Worm (Caenorhabditis elegans) whole organism, L1 larva: Measurements from ENCODE around the gene C35A11.4.

ENCODE experiments used
- C16A3.4 ChIP-seq: fragments of 150-350 bp; optimal IDR thresholded peaks from 2 replicates; lab custom pipeline; 2014; ENCODE audit warnings: missing biosample characterization, missing genetic modification characterization
- F16B12.6 ChIP-seq: fragments of 150-350 bp; optimal IDR thresholded peaks from 2 replicates; lab custom pipeline; 2014; ENCODE audit warnings: missing biosample characterization, missing genetic modification characterization
- Y116A8C.19 ChIP-seq: sonication (generic microtip); optimal IDR thresholded peaks from 2 replicates; lab custom pipeline; 2016; ENCODE audit warnings: missing compliant biosample characterization, missing genetic modification characterization, borderline replicate concordance
- aha-1 ChIP-seq: fragments of 150-350 bp; optimal IDR thresholded peaks from 2 replicates; lab custom pipeline; 2014; ENCODE audit warnings: missing biosample characterization, missing genetic modification characterization
- aly-2 ChIP-seq: fragments of 150-350 bp; optimal IDR thresholded peaks from 2 replicates; lab custom pipeline; 2014; ENCODE audit warnings: missing biosample characterization, missing genetic modification characterization
- ama-1 ChIP-seq: fragments of 150-350 bp; optimal IDR thresholded peaks from 2 replicates; lab custom pipeline; 2014
- blmp-1 ChIP-seq: fragments of 150-350 bp; optimal IDR thresholded peaks from 2 replicates; lab custom pipeline; 2014; ENCODE audit warnings: missing biosample characterization, missing genetic modification characterization
- ceh-82 ChIP-seq, 3 experiments: fragments of 150-350 bp in 1 of 3; sonication (generic microtip) in 2 of 3; optimal IDR thresholded peaks; 2 replicates each; lab custom pipeline; 2014 to 2017; ENCODE audit warnings: missing biosample characterization in 3 of 3, missing genetic modification characterization in 3 of 3
- ceh-90 ChIP-seq: sonication (generic microtip); optimal IDR thresholded peaks from 2 replicates; lab custom pipeline; 2016; ENCODE audit warnings: missing genetic modification characterization, missing compliant biosample characterization
- ces-1 ChIP-seq: fragments of 150-350 bp; optimal IDR thresholded peaks from 2 replicates; lab custom pipeline; 2014; ENCODE audit warnings: missing biosample characterization, missing genetic modification reagents, missing genetic modification characterization
- efl-1 ChIP-seq, 4 experiments: fragments of 150-350 bp; optimal IDR thresholded peaks in 3 of 4; peaks in 1 of 4; 1 replicate in 1 of 4; 2 replicates in 3 of 4; lab custom pipeline; 2014; ENCODE audit warnings: missing biosample characterization in 2 of 4, missing genetic modification characterization in 2 of 4, missing genetic modification reagents in 2 of 4
- egl-27 ChIP-seq, 2 experiments: fragments of 150-350 bp in 1 of 2; sonication (generic microtip); optimal IDR thresholded peaks; 3 replicates each; lab custom pipeline; 2017 to 2018; ENCODE audit warnings: missing biosample characterization in 2 of 2, missing genetic modification characterization in 2 of 2, missing genetic modification reagents in 2 of 2
- elt-3 ChIP-seq, 6 experiments: fragments of 150-350 bp in 1 of 6; sonication (generic microtip); optimal IDR thresholded peaks; 2 replicates each; lab custom pipeline; 2017 to 2018; ENCODE audit warnings: missing biosample characterization in 6 of 6, missing genetic modification characterization in 6 of 6, inconsistent platforms in 1 of 6
- fkh-10 ChIP-seq: sonication (generic microtip); optimal IDR thresholded peaks from 2 replicates; lab custom pipeline; 2017; ENCODE audit warnings: missing biosample characterization, missing genetic modification reagents, missing genetic modification characterization
- fkh-4 ChIP-seq: sonication (generic microtip); optimal IDR thresholded peaks from 2 replicates; lab custom pipeline; 2016; ENCODE audit warnings: missing compliant biosample characterization, missing genetic modification characterization, borderline replicate concordance
- fos-1 ChIP-seq: fragments of 150-350 bp; optimal IDR thresholded peaks from 2 replicates; lab custom pipeline; 2014; ENCODE audit warnings: missing biosample characterization, missing genetic modification characterization
- hlh-4 ChIP-seq: sonication (generic microtip); optimal IDR thresholded peaks from 2 replicates; lab custom pipeline; 2016; ENCODE audit warnings: mild to moderate bottlenecking, missing genetic modification characterization, missing compliant biosample characterization
- irx-1 ChIP-seq: sonication (generic microtip); optimal IDR thresholded peaks from 2 replicates; lab custom pipeline; 2016; ENCODE audit warnings: missing genetic modification characterization, missing compliant biosample characterization
- jun-1 ChIP-seq: fragments of 150-350 bp; optimal IDR thresholded peaks from 2 replicates; lab custom pipeline; 2014; ENCODE audit warnings: missing biosample characterization, missing genetic modification reagents, missing genetic modification characterization
- lin-35 ChIP-seq, 2 experiments: fragments of 150-350 bp; optimal IDR thresholded peaks; 2 replicates each; lab custom pipeline; 2014; ENCODE audit warnings: missing biosample characterization in 2 of 2, missing genetic modification characterization in 2 of 2, missing genetic modification reagents in 2 of 2
- lir-3 ChIP-seq: sonication (generic microtip); optimal IDR thresholded peaks from 2 replicates; lab custom pipeline; 2016; ENCODE audit warnings: mild to moderate bottlenecking, missing genetic modification characterization, moderate library complexity, missing compliant biosample characterization; ENCODE audit not compliant: poor library complexity
- mdl-1 ChIP-seq, 2 experiments: fragments of 150-350 bp; optimal IDR thresholded peaks; 2 replicates each; lab custom pipeline; 2014 to 2017; ENCODE audit warnings: missing biosample characterization in 2 of 2, missing genetic modification characterization in 2 of 2, inconsistent platforms in 1 of 2
- mep-1 ChIP-seq: fragments of 150-350 bp; optimal IDR thresholded peaks from 2 replicates; lab custom pipeline; 2014; ENCODE audit warnings: missing biosample characterization, missing genetic modification characterization
- nhr-20 ChIP-seq: sonication (generic microtip); optimal IDR thresholded peaks from 2 replicates; lab custom pipeline; 2016; ENCODE audit warnings: mild to moderate bottlenecking, missing genetic modification characterization, missing compliant biosample characterization
- nhr-237 ChIP-seq: fragments of 150-350 bp; optimal IDR thresholded peaks from 2 replicates; lab custom pipeline; 2014; ENCODE audit warnings: missing biosample characterization, missing genetic modification characterization
- nhr-28 ChIP-seq: fragments of 150-350 bp; optimal IDR thresholded peaks from 2 replicates; lab custom pipeline; 2014; ENCODE audit warnings: missing biosample characterization, missing genetic modification characterization
- nhr-47 ChIP-seq: sonication (generic microtip); optimal IDR thresholded peaks from 2 replicates; lab custom pipeline; 2016; ENCODE audit warnings: mild to moderate bottlenecking, missing genetic modification characterization, moderate library complexity, missing compliant biosample characterization
- nhr-71 ChIP-seq: sonication (generic microtip); optimal IDR thresholded peaks from 2 replicates; lab custom pipeline; 2016; ENCODE audit warnings: mild to moderate bottlenecking, missing genetic modification characterization, moderate library complexity, missing compliant biosample characterization
- nhr-76 ChIP-seq: sonication (generic microtip); optimal IDR thresholded peaks from 2 replicates; lab custom pipeline; 2017; ENCODE audit warnings: missing biosample characterization, missing genetic modification characterization
- nhr-77 ChIP-seq: fragments of 150-350 bp; optimal IDR thresholded peaks from 2 replicates; lab custom pipeline; 2014; ENCODE audit warnings: missing biosample characterization, missing genetic modification characterization
- pqm-1 ChIP-seq: sonication (generic microtip); optimal IDR thresholded peaks from 3 replicates; lab custom pipeline; 2017; ENCODE audit warnings: missing biosample characterization, missing genetic modification characterization
- snu-23 ChIP-seq: sonication (generic microtip); optimal IDR thresholded peaks from 2 replicates; lab custom pipeline; 2016; ENCODE audit warnings: missing genetic modification characterization, missing compliant biosample characterization
- sup-37 ChIP-seq: fragments of 200-800 bp; sonication (Bioruptor generic); optimal IDR thresholded peaks from 2 replicates; lab custom pipeline; 2018; ENCODE audit warnings: mild to moderate bottlenecking, missing genetic modification characterization, missing compliant biosample characterization
- swsn-7 ChIP-seq: sonication (generic microtip); optimal IDR thresholded peaks from 2 replicates; lab custom pipeline; 2016; ENCODE audit warnings: missing genetic modification characterization, missing compliant biosample characterization
- tlp-1 ChIP-seq: fragments of 150-350 bp; optimal IDR thresholded peaks from 2 replicates; lab custom pipeline; 2014; ENCODE audit warnings: missing biosample characterization, missing genetic modification characterization
- unc-62 ChIP-seq: fragments of 150-350 bp; optimal IDR thresholded peaks from 2 replicates; lab custom pipeline; 2014; ENCODE audit warnings: missing biosample characterization, missing genetic modification reagents, missing genetic modification characterization
- unc-86 ChIP-seq: sonication (generic microtip); optimal IDR thresholded peaks from 2 replicates; lab custom pipeline; 2016; ENCODE audit warnings: missing genetic modification characterization, missing compliant biosample characterization
- zip-4 ChIP-seq: fragments of 200-800 bp; sonication (Bioruptor generic); optimal IDR thresholded peaks from 2 replicates; lab custom pipeline; 2018; ENCODE audit warnings: mild to moderate bottlenecking, missing genetic modification characterization, moderate library complexity, missing compliant biosample characterization

The C35A11.4 gene

ce11 chrV:5425008-5425407 lies 32.1 kb upstream of the C35A11.4 start (continued):
- TF ChIP-seq nhr-47 (tag; lab: Kevin White, UChicago) (peak; percentile 54), ama-1 (no peak), irx-1 (tag; lab: Kevin White, UChicago) (peak; percentile 44), hlh-4 (tag; lab: Kevin White, UChicago) (no peak), mep-1 (peak; percentile 11), tlp-1 (tag; lab: Kevin White, UChicago) (peak; percentile 24), C16A3.4 (tag; lab: Kevin White, UChicago) (peak; percentile 14), fkh-10 (no peak), nhr-28 (no peak), sup-37 (GFP tag; lab: Kevin White, UChicago) (no peak), nhr-76 (tag; lab: Kevin White, UChicago) (no peak), lin-35 (GFP tag; optimal IDR thresholded peaks at IDR 0.05; lab: Kevin White, UChicago) (peak in 1 of 2 experiments; percentile 44), blmp-1 (peak; percentile 67), ces-1 (GFP tag; lab: Kevin White, UChicago) (no peak), jun-1 (tag; lab: Kevin White, UChicago) (no peak), snu-23 (peak; percentile 78), unc-62 (GFP tag; lab: Kevin White, UChicago) (no peak), unc-86 (tag; lab: Kevin White, UChicago) (no peak), nhr-71 (tag; lab: Kevin White, UChicago) (peak; percentile 85), aly-2 (tag; lab: Kevin White, UChicago) (no peak), swsn-7 (tag; lab: Kevin White, UChicago) (peak; percentile 4), fkh-4 (tag; lab: Kevin White, UChicago) (no peak), ceh-90 (tag; lab: Kevin White, UChicago) (no peak), nhr-237 (no peak), nhr-20 (peak; percentile 94), efl-1 (optimal IDR thresholded peaks at IDR 0.05; lab: Kevin White, UChicago) (peak in 1 of 2 experiments; percentile 5), efl-1 (GFP tag; optimal IDR thresholded peaks at IDR 0.05 in 1 of 2; lab: Kevin White, UChicago) (peak in 1 of 2 experiments; percentile 73)

- TF ChIP-seq ceh-82 (tag; optimal IDR thresholded peaks at IDR 0.05; lab: Kevin White, UChicago) (no peak), snu-23 (no peak), blmp-1 (peak; percentile 43), fos-1 (tag; lab: Kevin White, UChicago) (no peak), pqm-1 (tag; lab: Kevin White, UChicago) (no peak), nhr-77 (tag; lab: Kevin White, UChicago) (no peak), zip-4 (GFP tag; lab: Kevin White, UChicago) (no peak), elt-3 (tag; optimal IDR thresholded peaks at IDR 0.05; lab: Kevin White, UChicago) (peak in 2 of 6 experiments; percentile 17 to 34), aly-2 (tag; lab: Kevin White, UChicago) (no peak), mdl-1 (tag; optimal IDR thresholded peaks at IDR 0.05; lab: Kevin White, UChicago) (no peak), sup-37 (GFP tag; lab: Kevin White, UChicago) (no peak), swsn-7 (tag; lab: Kevin White, UChicago) (no peak), Y116A8C.19 (tag; lab: Kevin White, UChicago) (no peak), F16B12.6 (tag; lab: Kevin White, UChicago) (no peak), nhr-28 (no peak)
- TF ChIP-seq, all 84 proteins: peak for 2
These were observed 30.2 kb upstream of the C35A11.4 start, which contains the start of gene cyp-14A5 for ce11 chrV:5423120-5423519. TSS of gene cyp-14A5 (minus strand) at chrV:5423282.

ce11 chrV:5419915-5420314 lies 27.0 kb upstream of the C35A11.4 start, which contains the start of gene F08F3.6:
TSS of gene F08F3.6 (minus strand) at chrV:5420067.
- TF ChIP-seq nhr-71 (tag; lab: Kevin White, UChicago) (no peak), sup-37 (GFP tag; lab: Kevin White, UChicago) (no peak), aly-2 (tag; lab: Kevin White, UChicago) (no peak), elt-3 (tag; optimal IDR thresholded peaks at IDR 0.05; lab: Kevin White, UChicago) (no peak), mdl-1 (tag; optimal IDR thresholded peaks at IDR 0.05; lab: Kevin White, UChicago) (no peak), aha-1 (tag; lab: Kevin White, UChicago) (no peak), swsn-7 (tag; lab: Kevin White, UChicago) (no peak), lir-3 (tag; lab: Kevin White, UChicago) (no peak), egl-27 (tag; optimal IDR thresholded peaks at IDR 0.05; lab: Kevin White, UChicago) (no peak), snu-23 (no peak)
- TF ChIP-seq, all 84 proteins: peak for 0
